Worm (Caenorhabditis elegans) whole organism, L1 larva: ENCODE data around the gene nduf-2.2.
A peak's percentile ranks its signal among the peaks of the same experiment; 100 is the strongest.

Source experiments
- C34B4.2 ChIP-seq: sonication (generic microtip); optimal IDR thresholded peaks from 2 replicates; lab custom pipeline; 2017; ENCODE audit warnings: mild to moderate bottlenecking, missing genetic modification characterization, missing compliant biosample characterization
- F16B12.6 ChIP-seq: fragments of 150-350 bp; optimal IDR thresholded peaks from 2 replicates; lab custom pipeline; 2014; ENCODE audit warnings: missing biosample characterization, missing genetic modification characterization
- aha-1 ChIP-seq: fragments of 150-350 bp; optimal IDR thresholded peaks from 2 replicates; lab custom pipeline; 2014; ENCODE audit warnings: missing biosample characterization, missing genetic modification characterization
- alr-1 ChIP-seq: fragments of 200-800 bp; sonication (Bioruptor generic); optimal IDR thresholded peaks from 2 replicates; lab custom pipeline; 2018; ENCODE audit warnings: borderline replicate concordance, mild to moderate bottlenecking, missing genetic modification characterization, missing compliant biosample characterization
- aly-2 ChIP-seq: fragments of 150-350 bp; optimal IDR thresholded peaks from 2 replicates; lab custom pipeline; 2014; ENCODE audit warnings: missing biosample characterization, missing genetic modification characterization
- ama-1 ChIP-seq: fragments of 150-350 bp; optimal IDR thresholded peaks from 2 replicates; lab custom pipeline; 2014
- blmp-1 ChIP-seq: fragments of 150-350 bp; optimal IDR thresholded peaks from 2 replicates; lab custom pipeline; 2014; ENCODE audit warnings: missing biosample characterization, missing genetic modification characterization
- ceh-63 ChIP-seq: fragments of 200-800 bp; sonication (Bioruptor generic); optimal IDR thresholded peaks from 2 replicates; lab custom pipeline; 2018; ENCODE audit warnings: mild to moderate bottlenecking, missing genetic modification characterization, missing compliant biosample characterization
- ceh-82 ChIP-seq, 3 experiments: fragments of 150-350 bp in 1 of 3; sonication (generic microtip) in 2 of 3; optimal IDR thresholded peaks; 2 replicates each; lab custom pipeline; 2014 to 2017; ENCODE audit warnings: missing biosample characterization in 3 of 3, missing genetic modification characterization in 3 of 3
- ceh-90 ChIP-seq: sonication (generic microtip); optimal IDR thresholded peaks from 2 replicates; lab custom pipeline; 2016; ENCODE audit warnings: missing genetic modification characterization, missing compliant biosample characterization
- ces-1 ChIP-seq: fragments of 150-350 bp; optimal IDR thresholded peaks from 2 replicates; lab custom pipeline; 2014; ENCODE audit warnings: missing biosample characterization, missing genetic modification reagents, missing genetic modification characterization
- dpl-1 ChIP-seq, 3 experiments: fragments of 150-350 bp in 2 of 3; sonication (generic microtip) in 1 of 3; optimal IDR thresholded peaks; 2 replicates each; lab custom pipeline; 2014 to 2017; ENCODE audit warnings: missing biosample characterization in 3 of 3, missing genetic modification characterization in 3 of 3, missing genetic modification reagents in 3 of 3
- dsc-1 ChIP-seq: sonication (generic microtip); optimal IDR thresholded peaks from 2 replicates; lab custom pipeline; 2016; ENCODE audit warnings: mild to moderate bottlenecking, missing genetic modification characterization, missing compliant biosample characterization
- egl-13 ChIP-seq: sonication (generic microtip); optimal IDR thresholded peaks from 2 replicates; lab custom pipeline; 2016; ENCODE audit warnings: missing genotype, missing genetic modification reagents, missing genetic modification characterization, missing compliant biosample characterization
- elt-2 ChIP-seq: sonication (generic microtip); optimal IDR thresholded peaks from 2 replicates; lab custom pipeline; 2016; ENCODE audit warnings: missing genetic modification characterization, mild to moderate bottlenecking, inconsistent platforms, missing compliant biosample characterization, missing genetic modification reagents
- fkh-10 ChIP-seq: sonication (generic microtip); optimal IDR thresholded peaks from 2 replicates; lab custom pipeline; 2017; ENCODE audit warnings: missing biosample characterization, missing genetic modification reagents, missing genetic modification characterization
- fkh-8 ChIP-seq: sonication (generic microtip); optimal IDR thresholded peaks from 2 replicates; lab custom pipeline; 2016; ENCODE audit warnings: mild to moderate bottlenecking, missing genetic modification characterization, missing compliant biosample characterization
- hlh-4 ChIP-seq: sonication (generic microtip); optimal IDR thresholded peaks from 2 replicates; lab custom pipeline; 2016; ENCODE audit warnings: mild to moderate bottlenecking, missing genetic modification characterization, missing compliant biosample characterization
- hpl-2 ChIP-seq: fragments of 150-350 bp; optimal IDR thresholded peaks from 2 replicates; lab custom pipeline; 2014; ENCODE audit warnings: missing biosample characterization, missing genetic modification reagents, missing genetic modification characterization
- irx-1 ChIP-seq: sonication (generic microtip); optimal IDR thresholded peaks from 2 replicates; lab custom pipeline; 2016; ENCODE audit warnings: missing genetic modification characterization, missing compliant biosample characterization
- isw-1 ChIP-seq: fragments of 200-800 bp; sonication (Bioruptor generic); IDR thresholded peaks from 2 replicates; pipeline ENCODE4 v1.3.6; 2022; ENCODE audit warnings: missing genetic modification characterization, missing compliant biosample characterization
- lin-13 ChIP-seq: fragments of 150-350 bp; optimal IDR thresholded peaks from 2 replicates; lab custom pipeline; 2014; ENCODE audit warnings: missing biosample characterization, missing genetic modification reagents, missing genetic modification characterization
- lin-14 ChIP-seq: fragments of 200-800 bp; sonication (Bioruptor generic); optimal IDR thresholded peaks from 2 replicates; lab custom pipeline; 2018; ENCODE audit warnings: mild to moderate bottlenecking, missing genetic modification characterization, moderate library complexity, missing compliant biosample characterization
- lir-3 ChIP-seq: sonication (generic microtip); optimal IDR thresholded peaks from 2 replicates; lab custom pipeline; 2016; ENCODE audit warnings: mild to moderate bottlenecking, missing genetic modification characterization, moderate library complexity, missing compliant biosample characterization; ENCODE audit not compliant: poor library complexity
- lsy-2 ChIP-seq, 2 experiments: fragments of 150-350 bp; optimal IDR thresholded peaks; 2 replicates each; lab custom pipeline; 2014; ENCODE audit warnings: missing biosample characterization in 2 of 2, missing genetic modification characterization in 2 of 2
- mab-9 ChIP-seq: fragments of 200-800 bp; sonication (Bioruptor generic); IDR thresholded peaks from 2 replicates; pipeline ENCODE4 v1.3.6; 2022; ENCODE audit warnings: missing genetic modification reagents, missing genetic modification characterization, missing compliant biosample characterization
- mdl-1 ChIP-seq, 2 experiments: fragments of 150-350 bp; optimal IDR thresholded peaks; 2 replicates each; lab custom pipeline; 2014 to 2017; ENCODE audit warnings: missing biosample characterization in 2 of 2, missing genetic modification characterization in 2 of 2, inconsistent platforms in 1 of 2
- mef-2 ChIP-seq: fragments of 150-350 bp; optimal IDR thresholded peaks from 2 replicates; lab custom pipeline; 2014; ENCODE audit warnings: missing biosample characterization, missing genetic modification characterization
- mep-1 ChIP-seq: fragments of 150-350 bp; optimal IDR thresholded peaks from 2 replicates; lab custom pipeline; 2014; ENCODE audit warnings: missing biosample characterization, missing genetic modification characterization
- nhr-11 ChIP-seq: fragments of 150-350 bp; optimal IDR thresholded peaks from 2 replicates; lab custom pipeline; 2014; ENCODE audit warnings: missing biosample characterization, missing genetic modification characterization
- nhr-12 ChIP-seq: sonication (generic microtip); optimal IDR thresholded peaks from 2 replicates; lab custom pipeline; 2017; ENCODE audit warnings: missing biosample characterization, missing genetic modification characterization
- nhr-237 ChIP-seq: fragments of 150-350 bp; optimal IDR thresholded peaks from 2 replicates; lab custom pipeline; 2014; ENCODE audit warnings: missing biosample characterization, missing genetic modification characterization
- nhr-28 ChIP-seq: fragments of 150-350 bp; optimal IDR thresholded peaks from 2 replicates; lab custom pipeline; 2014; ENCODE audit warnings: missing biosample characterization, missing genetic modification characterization
- nhr-71 ChIP-seq: sonication (generic microtip); optimal IDR thresholded peaks from 2 replicates; lab custom pipeline; 2016; ENCODE audit warnings: mild to moderate bottlenecking, missing genetic modification characterization, moderate library complexity, missing compliant biosample characterization
- nhr-76 ChIP-seq: sonication (generic microtip); optimal IDR thresholded peaks from 2 replicates; lab custom pipeline; 2017; ENCODE audit warnings: missing biosample characterization, missing genetic modification characterization
- nhr-77 ChIP-seq: fragments of 150-350 bp; optimal IDR thresholded peaks from 2 replicates; lab custom pipeline; 2014; ENCODE audit warnings: missing biosample characterization, missing genetic modification characterization
- nhr-85 ChIP-seq: sonication (generic microtip); peaks from one replicate; lab custom pipeline; 2016; ENCODE audit warnings: missing genetic modification characterization, inconsistent platforms, missing compliant biosample characterization
- nhr-90 ChIP-seq: sonication (generic microtip); optimal IDR thresholded peaks from 2 replicates; lab custom pipeline; 2016; ENCODE audit warnings: mild to moderate bottlenecking, missing genetic modification characterization, missing compliant biosample characterization; ENCODE audit not compliant: poor library complexity
- pax-3 ChIP-seq: fragments of 200-800 bp; sonication (Bioruptor generic); optimal IDR thresholded peaks from 2 replicates; lab custom pipeline; 2018; ENCODE audit warnings: mild to moderate bottlenecking, missing genetic modification characterization, moderate library complexity, missing compliant biosample characterization
- rnt-1 ChIP-seq: sonication (generic microtip); optimal IDR thresholded peaks from 2 replicates; lab custom pipeline; 2016; ENCODE audit warnings: mild to moderate bottlenecking, missing genetic modification characterization, moderate library complexity, missing compliant biosample characterization
- snpc-4 ChIP-seq: fragments of 150-350 bp; optimal IDR thresholded peaks from 2 replicates; lab custom pipeline; 2014; ENCODE audit warnings: missing biosample characterization, missing genetic modification characterization
- sox-4 ChIP-seq: sonication (generic microtip); optimal IDR thresholded peaks from 2 replicates; lab custom pipeline; 2016; ENCODE audit warnings: missing genetic modification characterization, missing compliant biosample characterization
- sptf-1 ChIP-seq: fragments of 150-350 bp; optimal IDR thresholded peaks from 2 replicates; lab custom pipeline; 2014; ENCODE audit warnings: missing biosample characterization, missing genetic modification characterization
- tbx-2 ChIP-seq: sonication (generic microtip); optimal IDR thresholded peaks from 2 replicates; lab custom pipeline; 2016; ENCODE audit warnings: missing genetic modification characterization, missing compliant biosample characterization
- unc-130 ChIP-seq: fragments of 150-350 bp; optimal IDR thresholded peaks from 2 replicates; lab custom pipeline; 2017; ENCODE audit warnings: missing biosample characterization, missing genetic modification characterization, inconsistent platforms
- unc-30 ChIP-seq: sonication (generic microtip); optimal IDR thresholded peaks from 2 replicates; lab custom pipeline; 2017; ENCODE audit warnings: missing biosample characterization, missing genetic modification characterization
- unc-62 ChIP-seq: fragments of 150-350 bp; optimal IDR thresholded peaks from 2 replicates; lab custom pipeline; 2014; ENCODE audit warnings: missing biosample characterization, missing genetic modification reagents, missing genetic modification characterization
- unc-86 ChIP-seq: sonication (generic microtip); optimal IDR thresholded peaks from 2 replicates; lab custom pipeline; 2016; ENCODE audit warnings: missing genetic modification characterization, missing compliant biosample characterization
- unc-98 ChIP-seq: fragments of 200-800 bp; sonication (Bioruptor generic); IDR thresholded peaks from 2 replicates; pipeline ENCODE4 v1.3.6; 2022; ENCODE audit warnings: missing genetic modification characterization, missing compliant biosample characterization
- vab-15 ChIP-seq: sonication (generic microtip); optimal IDR thresholded peaks from 2 replicates; lab custom pipeline; 2017; ENCODE audit warnings: missing genotype, mild to moderate bottlenecking, missing genetic modification characterization, missing compliant biosample characterization
- xbp-1 ChIP-seq: sonication (generic microtip); optimal IDR thresholded peaks from 2 replicates; lab custom pipeline; 2016; ENCODE audit warnings: missing genetic modification characterization, missing compliant biosample characterization
- zag-1 ChIP-seq: fragments of 150-350 bp; optimal IDR thresholded peaks from 2 replicates; lab custom pipeline; 2014; ENCODE audit warnings: missing biosample characterization, missing genetic modification characterization
- ztf-11 ChIP-seq, 2 experiments: sonication (generic microtip); optimal IDR thresholded peaks; 2 replicates each; lab custom pipeline; 2016 to 2017; ENCODE audit warnings: missing genetic modification characterization in 2 of 2, missing biosample characterization in 1 of 2, missing compliant biosample characterization in 1 of 2
- ztf-4 ChIP-seq: fragments of 150-350 bp; optimal IDR thresholded peaks from 2 replicates; lab custom pipeline; 2014; ENCODE audit warnings: missing biosample characterization, missing genetic modification characterization

The nduf-2.2 gene

ce11 chrIII:6464113-6464571 lies 880 bp upstream of the nduf-2.2 start (continued):
- TF ChIP-seq dsc-1 (tag; lab: Kevin White, UChicago) (peak; percentile 85), nhr-11 (tag; lab: Kevin White, UChicago) (no peak), mef-2 (tag; lab: Kevin White, UChicago) (peak; percentile 73), lir-3 (tag; lab: Kevin White, UChicago) (no peak), snpc-4 (tag; lab: Kevin White, UChicago) (peak; percentile 49), sptf-1 (no peak), irx-1 (tag; lab: Kevin White, UChicago) (peak; percentile 64), F16B12.6 (tag; lab: Kevin White, UChicago) (peak; percentile 63), vab-15 (tag; lab: Kevin White, UChicago) (no peak), blmp-1 (tag; lab: Kevin White, UChicago) (peak; percentile 82), unc-62 (GFP tag; lab: Kevin White, UChicago) (no peak), alr-1 (tag; lab: Kevin White, UChicago) (no peak), elt-2 (tag; lab: Kevin White, UChicago) (peak; percentile 96), aha-1 (tag; lab: Kevin White, UChicago) (peak; percentile 3), nhr-76 (tag; lab: Kevin White, UChicago) (no peak), mab-9 (GFP tag; lab: Robert Waterston, UW) (peak; percentile 71), zag-1 (no peak), nhr-28 (tag; lab: Kevin White, UChicago) (no peak), lin-13 (GFP tag; lab: Kevin White, UChicago) (peak; percentile 85), unc-86 (tag; lab: Kevin White, UChicago) (peak; percentile 64), ztf-11 (tag; optimal IDR thresholded peaks at IDR 0.05; lab: Kevin White, UChicago) (peak in 1 of 2 experiments; percentile 66), hpl-2 (no peak), unc-30 (tag; lab: Kevin White, UChicago) (no peak), sox-4 (tag; lab: Kevin White, UChicago) (no peak), nhr-77 (tag; lab: Kevin White, UChicago) (peak; percentile 50), unc-130 (tag; lab: Kevin White, UChicago) (peak; percentile 68), fkh-8 (tag; lab: Kevin White, UChicago) (peak; percentile 88), ztf-4 (tag; lab: Kevin White, UChicago) (peak; percentile 82), ceh-90 (tag; lab: Kevin White, UChicago) (no peak), nhr-71 (tag; lab: Kevin White, UChicago) (peak; percentile 94), nhr-85 (tag; lab: Kevin White, UChicago) (peak; percentile 87), xbp-1 (tag; lab: Kevin White, UChicago) (peak; percentile 82), dpl-1 (GFP tag; optimal IDR thresholded peaks at IDR 0.05; lab: Kevin White, UChicago) (peak; percentile 78 to 83 (median 78)), isw-1 (GFP tag; lab: Robert Waterston, UW) (peak; percentile 74), ces-1 (GFP tag; lab: Kevin White, UChicago) (no peak), nhr-90 (tag; lab: Kevin White, UChicago) (peak; percentile 84), lin-14 (peak; percentile 95), ceh-63 (GFP tag; lab: Kevin White, UChicago) (no peak), nhr-237 (peak; percentile 6), lsy-2 (tag; optimal IDR thresholded peaks at IDR 0.05; lab: Kevin White, UChicago) (peak; percentile 80 to 84), hlh-4 (tag; lab: Kevin White, UChicago) (no peak), pax-3 (tag; lab: Kevin White, UChicago) (peak; percentile 69), tbx-2 (peak; percentile 88), ceh-82 (tag; optimal IDR thresholded peaks at IDR 0.05; lab: Kevin White, UChicago) (peak; percentile 78 to 92 (median 83)), rnt-1 (peak; percentile 82), aly-2 (tag; lab: Kevin White, UChicago) (no peak), nhr-12 (tag; lab: Kevin White, UChicago) (no peak), unc-98 (GFP tag; lab: Robert Waterston, UW) (peak; percentile 42; the same call in 1 of the 2 replicates), mdl-1 (tag; optimal IDR thresholded peaks at IDR 0.05; lab: Kevin White, UChicago) (peak; percentile 22 to 89), fkh-10 (peak; percentile 57), egl-13 (tag; lab: Kevin White, UChicago) (peak; percentile 66), C34B4.2 (tag; lab: Kevin White, UChicago) (peak; percentile 11), ama-1 (lab: Kevin White, UChicago) (no peak), mep-1 (peak; percentile 57)
